Worm (Caenorhabditis elegans): Measurements from ENCODE around the gene srv-3.

DNA sequence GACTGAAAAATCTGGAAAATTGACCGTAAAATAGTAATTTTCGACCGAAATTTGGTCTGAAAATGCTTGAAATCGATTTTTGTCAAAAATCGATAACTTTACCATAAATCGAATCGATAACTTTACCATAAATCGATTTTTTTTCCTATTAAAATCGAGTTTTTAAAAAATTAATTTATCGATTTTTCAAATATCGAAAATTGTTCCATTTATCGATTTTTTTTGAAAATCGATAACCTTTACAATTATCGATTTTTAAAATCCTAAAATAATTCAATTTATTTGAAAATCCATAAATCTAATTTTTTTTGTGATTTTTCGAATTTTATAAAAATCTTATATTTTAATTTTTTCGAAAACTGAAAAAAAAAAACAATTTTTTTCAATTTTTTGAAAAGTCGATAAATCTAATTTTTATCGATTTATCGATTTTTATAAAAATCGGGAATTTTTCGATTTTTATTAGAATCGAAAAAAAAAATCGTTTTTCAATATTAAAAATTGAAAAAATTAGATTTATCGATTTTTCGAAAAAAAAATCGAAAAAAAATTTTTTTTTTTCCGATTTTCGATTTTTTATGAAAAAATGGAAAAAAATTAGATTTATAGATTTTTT lies 17.4 kb downstream of the srv-3 start:
- TF ChIP-seq snpc-4 (tag; optimal IDR thresholded peaks at IDR 0.05) (no peak), mls-2 (tag; optimal IDR thresholded peaks at IDR 0.05) (no peak), hlh-1 (tag; optimal IDR thresholded peaks at IDR 0.05) (no peak), nhr-237 (tag; optimal IDR thresholded peaks at IDR 0.05) (no peak), ces-1 (GFP tag; optimal IDR thresholded peaks at IDR 0.05) (no peak), unc-62 (GFP tag; optimal IDR thresholded peaks at IDR 0.05) (no peak)

All from whole organism, mixed stage, embryonic.